Worm (Caenorhabditis elegans) whole organism, late embryonic: ENCODE measurements around the gene M163.8.

Source experiments
- elt-2 ChIP-seq: sonication (generic microtip); optimal IDR thresholded peaks from 2 replicates; lab custom pipeline; 2016; ENCODE audit warnings: missing genetic modification reagents, missing genetic modification characterization, missing compliant biosample characterization
- mec-3 ChIP-seq: sonication (generic microtip); optimal IDR thresholded peaks from 2 replicates; lab custom pipeline; 2016; ENCODE audit warnings: borderline replicate concordance, missing genetic modification characterization, missing compliant biosample characterization
- nfya-1 ChIP-seq: sonication (generic microtip); optimal IDR thresholded peaks from 2 replicates; lab custom pipeline; 2017; ENCODE audit warnings: missing genetic modification characterization, mild to moderate bottlenecking, missing compliant biosample characterization, antibody characterized with exemption, moderate library complexity
- tbx-2 ChIP-seq: sonication (generic microtip); optimal IDR thresholded peaks from 2 replicates; lab custom pipeline; 2016; ENCODE audit warnings: missing genetic modification characterization, missing compliant biosample characterization
- ttx-3 ChIP-seq: sonication (generic microtip); optimal IDR thresholded peaks from 2 replicates; lab custom pipeline; 2016; ENCODE audit warnings: missing genetic modification reagents, missing genetic modification characterization, missing compliant biosample characterization

- TF ChIP-seq nfya-1 (tag; lab: Kevin White, UChicago): peak; percentile 98
- no peak for TF ChIP-seq mec-3 (tag; lab: Kevin White, UChicago)
- TF ChIP-seq ttx-3 (tag; lab: Kevin White, UChicago): peak; percentile 75
- peak; percentile 82 for TF ChIP-seq elt-2 (tag; lab: Kevin White, UChicago)
- peak; percentile 96 for TF ChIP-seq tbx-2 (tag; lab: Kevin White, UChicago)
These were observed 40.7 kb downstream of the M163.8 start for ce11 chrX:14525325-14526305.
